Worm (Caenorhabditis elegans) whole organism, L1 larva: Measurements from ENCODE around the gene wrt-5.
A peak's percentile ranks its signal among the peaks of the same experiment; 100 is the strongest.

Experiments used
- Y116A8C.19 ChIP-seq: sonication (generic microtip); optimal IDR thresholded peaks from 2 replicates; lab custom pipeline; 2016; ENCODE audit warnings: missing compliant biosample characterization, missing genetic modification characterization, borderline replicate concordance
- aha-1 ChIP-seq: fragments of 150-350 bp; optimal IDR thresholded peaks from 2 replicates; lab custom pipeline; 2014; ENCODE audit warnings: missing biosample characterization, missing genetic modification characterization
- aly-2 ChIP-seq: fragments of 150-350 bp; optimal IDR thresholded peaks from 2 replicates; lab custom pipeline; 2014; ENCODE audit warnings: missing biosample characterization, missing genetic modification characterization
- ama-1 ChIP-seq: fragments of 150-350 bp; optimal IDR thresholded peaks from 2 replicates; lab custom pipeline; 2014
- blmp-1 ChIP-seq: fragments of 150-350 bp; optimal IDR thresholded peaks from 2 replicates; lab custom pipeline; 2014; ENCODE audit warnings: missing biosample characterization, missing genetic modification characterization
- ceh-63 ChIP-seq: fragments of 200-800 bp; sonication (Bioruptor generic); optimal IDR thresholded peaks from 2 replicates; lab custom pipeline; 2018; ENCODE audit warnings: mild to moderate bottlenecking, missing genetic modification characterization, missing compliant biosample characterization
- ceh-88 ChIP-seq: fragments of 200-800 bp; sonication (Bioruptor generic); IDR thresholded peaks from 2 replicates; pipeline ENCODE4 v1.3.6; 2022; ENCODE audit warnings: missing genetic modification characterization, missing compliant biosample characterization
- ceh-90 ChIP-seq: sonication (generic microtip); optimal IDR thresholded peaks from 2 replicates; lab custom pipeline; 2016; ENCODE audit warnings: missing genetic modification characterization, missing compliant biosample characterization
- ces-1 ChIP-seq: fragments of 150-350 bp; optimal IDR thresholded peaks from 2 replicates; lab custom pipeline; 2014; ENCODE audit warnings: missing biosample characterization, missing genetic modification reagents, missing genetic modification characterization
- dpl-1 ChIP-seq, 3 experiments: fragments of 150-350 bp in 2 of 3; sonication (generic microtip) in 1 of 3; optimal IDR thresholded peaks; 2 replicates each; lab custom pipeline; 2014 to 2017; ENCODE audit warnings: missing biosample characterization in 3 of 3, missing genetic modification characterization in 3 of 3, missing genetic modification reagents in 3 of 3
- egl-27 ChIP-seq, 2 experiments: fragments of 150-350 bp in 1 of 2; sonication (generic microtip); optimal IDR thresholded peaks; 3 replicates each; lab custom pipeline; 2017 to 2018; ENCODE audit warnings: missing biosample characterization in 2 of 2, missing genetic modification characterization in 2 of 2, missing genetic modification reagents in 2 of 2
- elt-2 ChIP-seq: sonication (generic microtip); optimal IDR thresholded peaks from 2 replicates; lab custom pipeline; 2016; ENCODE audit warnings: missing genetic modification characterization, mild to moderate bottlenecking, inconsistent platforms, missing compliant biosample characterization, missing genetic modification reagents
- ets-5 ChIP-seq: fragments of 200-800 bp; sonication (Bioruptor generic); IDR thresholded peaks from 2 replicates; pipeline ENCODE4 v1.3.6; 2022; ENCODE audit warnings: missing genetic modification characterization, missing compliant biosample characterization
- fkh-10 ChIP-seq: sonication (generic microtip); optimal IDR thresholded peaks from 2 replicates; lab custom pipeline; 2017; ENCODE audit warnings: missing biosample characterization, missing genetic modification reagents, missing genetic modification characterization
- fkh-4 ChIP-seq: sonication (generic microtip); optimal IDR thresholded peaks from 2 replicates; lab custom pipeline; 2016; ENCODE audit warnings: missing compliant biosample characterization, missing genetic modification characterization, borderline replicate concordance
- grh-1 ChIP-seq: fragments of 200-800 bp; sonication (Bioruptor generic); IDR thresholded peaks from 2 replicates; pipeline ENCODE4 v1.3.6; 2022; ENCODE audit warnings: missing genetic modification reagents, missing genetic modification characterization, missing compliant biosample characterization
- hpl-2 ChIP-seq: fragments of 150-350 bp; optimal IDR thresholded peaks from 2 replicates; lab custom pipeline; 2014; ENCODE audit warnings: missing biosample characterization, missing genetic modification reagents, missing genetic modification characterization
- isw-1 ChIP-seq: fragments of 200-800 bp; sonication (Bioruptor generic); IDR thresholded peaks from 2 replicates; pipeline ENCODE4 v1.3.6; 2022; ENCODE audit warnings: missing genetic modification characterization, missing compliant biosample characterization
- jun-1 ChIP-seq: fragments of 150-350 bp; optimal IDR thresholded peaks from 2 replicates; lab custom pipeline; 2014; ENCODE audit warnings: missing biosample characterization, missing genetic modification reagents, missing genetic modification characterization
- lin-13 ChIP-seq: fragments of 150-350 bp; optimal IDR thresholded peaks from 2 replicates; lab custom pipeline; 2014; ENCODE audit warnings: missing biosample characterization, missing genetic modification reagents, missing genetic modification characterization
- lin-14 ChIP-seq: fragments of 200-800 bp; sonication (Bioruptor generic); optimal IDR thresholded peaks from 2 replicates; lab custom pipeline; 2018; ENCODE audit warnings: mild to moderate bottlenecking, missing genetic modification characterization, moderate library complexity, missing compliant biosample characterization
- lin-15B ChIP-seq: fragments of 150-350 bp; sonication (generic microtip); optimal IDR thresholded peaks from 3 replicates; lab custom pipeline; 2014; ENCODE audit warnings: missing biosample characterization, missing genetic modification characterization
- lin-35 ChIP-seq, 2 experiments: fragments of 150-350 bp; optimal IDR thresholded peaks; 2 replicates each; lab custom pipeline; 2014; ENCODE audit warnings: missing biosample characterization in 2 of 2, missing genetic modification characterization in 2 of 2, missing genetic modification reagents in 2 of 2
- lir-3 ChIP-seq: sonication (generic microtip); optimal IDR thresholded peaks from 2 replicates; lab custom pipeline; 2016; ENCODE audit warnings: mild to moderate bottlenecking, missing genetic modification characterization, moderate library complexity, missing compliant biosample characterization; ENCODE audit not compliant: poor library complexity
- mdl-1 ChIP-seq, 2 experiments: fragments of 150-350 bp; optimal IDR thresholded peaks; 2 replicates each; lab custom pipeline; 2014 to 2017; ENCODE audit warnings: missing biosample characterization in 2 of 2, missing genetic modification characterization in 2 of 2, inconsistent platforms in 1 of 2
- mef-2 ChIP-seq: fragments of 150-350 bp; optimal IDR thresholded peaks from 2 replicates; lab custom pipeline; 2014; ENCODE audit warnings: missing biosample characterization, missing genetic modification characterization
- mep-1 ChIP-seq: fragments of 150-350 bp; optimal IDR thresholded peaks from 2 replicates; lab custom pipeline; 2014; ENCODE audit warnings: missing biosample characterization, missing genetic modification characterization
- nhr-19 ChIP-seq: fragments of 200-800 bp; sonication (Bioruptor generic); conservative IDR thresholded peaks from 2 replicates; pipeline ENCODE4 v1.3.6; 2022; ENCODE audit warnings: missing genetic modification characterization, missing compliant biosample characterization
- nhr-20 ChIP-seq: sonication (generic microtip); optimal IDR thresholded peaks from 2 replicates; lab custom pipeline; 2016; ENCODE audit warnings: mild to moderate bottlenecking, missing genetic modification characterization, missing compliant biosample characterization
- nhr-237 ChIP-seq: fragments of 150-350 bp; optimal IDR thresholded peaks from 2 replicates; lab custom pipeline; 2014; ENCODE audit warnings: missing biosample characterization, missing genetic modification characterization
- nhr-71 ChIP-seq: sonication (generic microtip); optimal IDR thresholded peaks from 2 replicates; lab custom pipeline; 2016; ENCODE audit warnings: mild to moderate bottlenecking, missing genetic modification characterization, moderate library complexity, missing compliant biosample characterization
- nhr-76 ChIP-seq: sonication (generic microtip); optimal IDR thresholded peaks from 2 replicates; lab custom pipeline; 2017; ENCODE audit warnings: missing biosample characterization, missing genetic modification characterization
- nhr-85 ChIP-seq: sonication (generic microtip); peaks from one replicate; lab custom pipeline; 2016; ENCODE audit warnings: missing genetic modification characterization, inconsistent platforms, missing compliant biosample characterization
- nhr-90 ChIP-seq: sonication (generic microtip); optimal IDR thresholded peaks from 2 replicates; lab custom pipeline; 2016; ENCODE audit warnings: mild to moderate bottlenecking, missing genetic modification characterization, missing compliant biosample characterization; ENCODE audit not compliant: poor library complexity
- pqm-1 ChIP-seq: sonication (generic microtip); optimal IDR thresholded peaks from 3 replicates; lab custom pipeline; 2017; ENCODE audit warnings: missing biosample characterization, missing genetic modification characterization
- skn-1 ChIP-seq: fragments of 150-350 bp; optimal IDR thresholded peaks from 2 replicates; lab custom pipeline; 2014; ENCODE audit warnings: missing biosample characterization, missing genetic modification characterization
- snu-23 ChIP-seq: sonication (generic microtip); optimal IDR thresholded peaks from 2 replicates; lab custom pipeline; 2016; ENCODE audit warnings: missing genetic modification characterization, missing compliant biosample characterization
- tbx-2 ChIP-seq: sonication (generic microtip); optimal IDR thresholded peaks from 2 replicates; lab custom pipeline; 2016; ENCODE audit warnings: missing genetic modification characterization, missing compliant biosample characterization
- tlp-1 ChIP-seq: fragments of 150-350 bp; optimal IDR thresholded peaks from 2 replicates; lab custom pipeline; 2014; ENCODE audit warnings: missing biosample characterization, missing genetic modification characterization
- unc-130 ChIP-seq: fragments of 150-350 bp; optimal IDR thresholded peaks from 2 replicates; lab custom pipeline; 2017; ENCODE audit warnings: missing biosample characterization, missing genetic modification characterization, inconsistent platforms
- unc-30 ChIP-seq: sonication (generic microtip); optimal IDR thresholded peaks from 2 replicates; lab custom pipeline; 2017; ENCODE audit warnings: missing biosample characterization, missing genetic modification characterization
- unc-62 ChIP-seq: fragments of 150-350 bp; optimal IDR thresholded peaks from 2 replicates; lab custom pipeline; 2014; ENCODE audit warnings: missing biosample characterization, missing genetic modification reagents, missing genetic modification characterization
- unc-86 ChIP-seq: sonication (generic microtip); optimal IDR thresholded peaks from 2 replicates; lab custom pipeline; 2016; ENCODE audit warnings: missing genetic modification characterization, missing compliant biosample characterization
- unc-98 ChIP-seq: fragments of 200-800 bp; sonication (Bioruptor generic); IDR thresholded peaks from 2 replicates; pipeline ENCODE4 v1.3.6; 2022; ENCODE audit warnings: missing genetic modification characterization, missing compliant biosample characterization
- vab-15 ChIP-seq: sonication (generic microtip); optimal IDR thresholded peaks from 2 replicates; lab custom pipeline; 2017; ENCODE audit warnings: missing genotype, mild to moderate bottlenecking, missing genetic modification characterization, missing compliant biosample characterization
- xbp-1 ChIP-seq: sonication (generic microtip); optimal IDR thresholded peaks from 2 replicates; lab custom pipeline; 2016; ENCODE audit warnings: missing genetic modification characterization, missing compliant biosample characterization
- ztf-11 ChIP-seq, 2 experiments: sonication (generic microtip); optimal IDR thresholded peaks; 2 replicates each; lab custom pipeline; 2016 to 2017; ENCODE audit warnings: missing genetic modification characterization in 2 of 2, missing biosample characterization in 1 of 2, missing compliant biosample characterization in 1 of 2
- ztf-4 ChIP-seq: fragments of 150-350 bp; optimal IDR thresholded peaks from 2 replicates; lab custom pipeline; 2014; ENCODE audit warnings: missing biosample characterization, missing genetic modification characterization

Gene wrt-5

DNA sequence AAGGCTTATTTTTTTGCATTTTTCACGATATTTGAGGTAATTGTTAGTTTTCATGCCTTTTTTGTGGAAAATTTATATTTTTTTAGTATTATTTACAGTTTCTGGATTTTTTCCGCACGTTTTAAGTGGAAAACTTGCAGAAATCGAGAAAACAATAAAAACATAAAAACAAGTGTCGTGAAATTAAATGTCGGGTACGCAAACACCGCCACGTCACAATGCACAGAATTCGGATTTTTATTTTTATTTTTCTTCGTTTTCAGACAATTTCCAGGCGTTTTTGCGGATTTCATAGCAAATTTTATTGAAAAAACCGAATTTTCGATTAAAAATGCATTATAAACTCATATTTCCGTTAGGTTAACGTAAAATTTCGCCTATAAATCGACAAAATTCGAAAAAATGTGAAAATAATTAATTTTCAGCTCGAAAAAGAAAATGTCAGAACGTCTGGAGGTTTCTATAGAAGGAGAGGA is 34.4 kb upstream of the wrt-5 start, which contains the start of gene C35B1.2 (continued):
- TF ChIP-seq egl-27 (tag; optimal IDR thresholded peaks at IDR 0.05; lab: Kevin White, UChicago): no peak
- no peak for TF ChIP-seq unc-86 (tag; lab: Kevin White, UChicago)
- TF ChIP-seq aly-2 (tag; lab: Kevin White, UChicago): no peak
- TF ChIP-seq mep-1 (tag; lab: Kevin White, UChicago): peak; percentile 43
- no peak for TF ChIP-seq aha-1 (tag; lab: Kevin White, UChicago)
- TF ChIP-seq blmp-1 (tag; lab: Kevin White, UChicago): no peak
- no peak for TF ChIP-seq fkh-10 (GFP tag; lab: Kevin White, UChicago)
- TF ChIP-seq lin-15B (tag; lab: Kevin White, UChicago): no peak
- no peak for TF ChIP-seq Y116A8C.19
- no peak for TF ChIP-seq nhr-19
- peak; percentile 43 for TF ChIP-seq nhr-71 (tag; lab: Kevin White, UChicago)
- TF ChIP-seq fkh-4 (tag; lab: Kevin White, UChicago): no peak
- TF ChIP-seq snu-23 (GFP tag; lab: Kevin White, UChicago): peak; percentile 41
- no peak for TF ChIP-seq nhr-237 (tag; lab: Kevin White, UChicago)
- TF ChIP-seq nhr-76 (tag; lab: Kevin White, UChicago): no peak
- TF ChIP-seq unc-98 (GFP tag; lab: Robert Waterston, UW): no peak
- no peak for TF ChIP-seq grh-1
- peak; percentile 24 for TF ChIP-seq ceh-90 (tag; lab: Kevin White, UChicago)
- no peak for TF ChIP-seq isw-1 (GFP tag; lab: Robert Waterston, UW)
- no peak for TF ChIP-seq lin-14
- TF ChIP-seq nhr-20 (tag; lab: Kevin White, UChicago): peak; percentile 11
- no peak for TF ChIP-seq ces-1
- peak; percentile 2 to 57 (median 54) for TF ChIP-seq dpl-1 (GFP tag; optimal IDR thresholded peaks at IDR 0.05; lab: Kevin White, UChicago)
- no peak for TF ChIP-seq jun-1 (tag; lab: Kevin White, UChicago)
- TF ChIP-seq tbx-2 (tag; lab: Kevin White, UChicago): no peak
- TF ChIP-seq ama-1 (lab: Kevin White, UChicago): no peak
- no peak for TF ChIP-seq unc-130 (tag; lab: Kevin White, UChicago)
- TF ChIP-seq, all 84 proteins: peak for 16

DNA sequence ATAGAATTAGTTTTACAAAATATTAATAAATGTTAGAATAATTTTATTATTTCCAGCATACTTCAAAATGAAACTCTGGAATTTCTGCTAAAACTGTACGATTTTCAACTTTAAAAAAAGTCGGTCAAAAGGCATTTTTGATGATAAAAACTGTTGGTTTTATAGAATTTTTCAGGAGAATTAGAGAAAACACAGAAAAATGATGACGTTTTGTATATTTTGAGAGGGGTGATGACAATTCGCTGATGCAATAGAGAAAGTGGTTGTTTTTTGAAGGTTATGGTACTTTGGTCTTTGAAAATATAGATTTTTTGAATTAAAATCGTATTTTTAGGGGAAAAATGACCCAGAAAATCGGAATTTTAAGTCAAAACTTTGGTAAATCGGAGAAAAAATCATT is 33.6 kb upstream of the wrt-5 start:
- TF ChIP-seq ets-5 (GFP tag; lab: Robert Waterston, UW): no peak
- TF ChIP-seq unc-30 (tag; lab: Kevin White, UChicago): no peak
- TF ChIP-seq nhr-90 (tag; lab: Kevin White, UChicago): peak; percentile 7
- TF ChIP-seq fkh-10 (GFP tag; lab: Kevin White, UChicago): no peak
- TF ChIP-seq nhr-85 (tag; lab: Kevin White, UChicago): peak; percentile 83
- peak; percentile 98 for TF ChIP-seq skn-1 (tag; lab: Kevin White, UChicago)
- no peak for TF ChIP-seq lin-13 (GFP tag; lab: Kevin White, UChicago)
- TF ChIP-seq nhr-19: peak; percentile 28; the same call in 1 of the 2 replicates
- no peak for TF ChIP-seq hpl-2 (GFP tag; lab: Kevin White, UChicago)
- peak; percentile 27 for TF ChIP-seq snu-23 (GFP tag; lab: Kevin White, UChicago)
- no peak for TF ChIP-seq mef-2 (tag; lab: Kevin White, UChicago)
- TF ChIP-seq elt-2 (tag; lab: Kevin White, UChicago): peak; percentile 48
- TF ChIP-seq blmp-1 (tag; lab: Kevin White, UChicago): peak; percentile 8
- peak in 1 of 2 experiments; percentile 57 for TF ChIP-seq lin-35 (GFP tag; optimal IDR thresholded peaks at IDR 0.05; lab: Kevin White, UChicago)
- TF ChIP-seq, all 84 proteins: peak for 8

DNA sequence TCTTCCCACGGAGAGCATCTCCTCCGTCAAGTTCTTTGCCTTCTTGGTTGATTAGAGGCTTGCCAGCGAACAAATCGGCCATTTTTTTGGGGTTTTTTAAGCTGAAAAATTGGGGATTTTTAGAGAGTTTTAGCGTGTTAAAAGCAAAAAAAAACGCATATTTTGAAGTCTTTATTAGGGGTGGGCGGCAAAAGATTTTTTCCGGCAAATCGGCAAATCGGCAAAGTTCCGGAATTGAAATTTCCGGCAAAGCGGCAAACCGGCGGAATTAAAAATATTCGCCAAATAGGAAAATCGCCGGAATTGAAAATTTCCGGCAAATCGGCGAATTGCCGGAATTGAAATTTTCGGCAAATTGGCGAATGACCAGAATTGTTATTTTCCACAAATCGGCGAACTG is 32.7 kb upstream of the wrt-5 start, which contains the start of gene C35B1.5:
Gene C35B1.5 (minus strand): TSS at position 101 of the 400 bp plus-strand sequence.
- TF ChIP-seq elt-2 (tag; lab: Kevin White, UChicago) (no peak), ceh-63 (GFP tag; lab: Kevin White, UChicago) (no peak), tlp-1 (tag; lab: Kevin White, UChicago) (no peak), lin-15B (tag; lab: Kevin White, UChicago) (no peak), ceh-88 (GFP tag; lab: Robert Waterston, UW) (no peak), snu-23 (GFP tag; lab: Kevin White, UChicago) (no peak), ztf-11 (tag; optimal IDR thresholded peaks at IDR 0.05; lab: Kevin White, UChicago) (no peak), nhr-90 (tag; lab: Kevin White, UChicago) (no peak), mdl-1 (tag; optimal IDR thresholded peaks at IDR 0.05; lab: Kevin White, UChicago) (no peak), ztf-4 (tag; lab: Kevin White, UChicago) (no peak), mef-2 (tag; lab: Kevin White, UChicago) (no peak), pqm-1 (tag; lab: Kevin White, UChicago) (no peak), vab-15 (tag; lab: Kevin White, UChicago) (no peak), xbp-1 (no peak), lir-3 (tag; lab: Kevin White, UChicago) (no peak), tbx-2 (tag; lab: Kevin White, UChicago) (no peak), unc-62 (GFP tag; lab: Kevin White, UChicago) (no peak)
- TF ChIP-seq, all 84 proteins: peak for 0
